Worm (Caenorhabditis elegans): ENCODE data around the gene fipr-2.

DNA sequence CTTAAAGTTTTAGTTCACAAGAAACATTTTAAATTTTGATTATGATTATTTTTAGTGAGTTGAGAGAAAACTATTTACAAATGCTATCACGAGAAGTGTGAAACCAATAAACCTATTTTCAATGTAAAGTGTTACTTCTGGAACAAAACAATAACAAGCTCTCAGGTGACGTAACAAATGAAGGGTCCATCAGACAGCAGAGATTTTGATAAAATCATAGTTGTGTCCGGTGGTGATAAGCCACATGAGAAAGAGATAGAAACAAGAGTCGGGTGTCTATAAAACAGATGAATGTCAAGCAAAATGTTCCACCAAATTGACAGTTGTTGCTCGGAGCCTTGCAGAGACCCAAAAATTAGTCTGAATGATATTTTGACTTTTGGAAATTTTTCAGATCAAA, 30.8 kb upstream of the fipr-2 start:
- TF ChIP-seq ceh-16 (tag; optimal IDR thresholded peaks at IDR 0.05) (no peak), lsy-2 (tag; optimal IDR thresholded peaks at IDR 0.05) (peak in 1 of 2 experiments; percentile 49), lin-13 (GFP tag; optimal IDR thresholded peaks at IDR 0.05) (no peak), egl-27 (tag; optimal IDR thresholded peaks at IDR 0.05) (no peak), elt-1 (tag; optimal IDR thresholded peaks at IDR 0.05) (no peak), ztf-4 (tag; optimal IDR thresholded peaks at IDR 0.05) (no peak), ama-1 (optimal IDR thresholded peaks at IDR 0.05) (no peak), sma-3 (GFP tag; optimal IDR thresholded peaks at IDR 0.05) (no peak), snpc-4 (tag; optimal IDR thresholded peaks at IDR 0.05) (no peak)
